Fruit fly (Drosophila melanogaster) whole organism, embryonic: ENCODE measurements around the gene Cyp4d1.
A peak's percentile ranks its signal among the peaks of the same experiment; 100 is the strongest.

Experiments
- Bdp1 ChIP-seq: fragments of 200-800 bp; sonication (Bioruptor generic); optimal IDR thresholded peaks from 3 replicates; lab custom pipeline; 2016; ENCODE audit warnings: missing biosample characterization, missing genetic modification characterization
- CG10366 ChIP-seq: fragments of 200-800 bp; sonication (Bioruptor generic); IDR thresholded peaks from 2 replicates; pipeline ENCODE4 v1.3.6; 2022; ENCODE audit warnings: missing biosample characterization, missing genetic modification characterization
- CG12744 ChIP-seq: fragments of 200-800 bp; sonication (Bioruptor generic); optimal IDR thresholded peaks from 2 replicates; lab custom pipeline; 2016; ENCODE audit warnings: missing biosample characterization, missing genetic modification characterization
- CG15269 ChIP-seq: fragments of 200-800 bp; sonication (Bioruptor generic); optimal IDR thresholded peaks from 2 replicates; lab custom pipeline; 2018; ENCODE audit warnings: missing biosample characterization, mild to moderate bottlenecking, missing genetic modification characterization, moderate library complexity
- CG17829 ChIP-seq: fragments of 200-800 bp; optimal IDR thresholded peaks from 2 replicates; lab custom pipeline; 2019; ENCODE audit warnings: missing biosample characterization, mild to moderate bottlenecking, missing genetic modification characterization, moderate library complexity
- CG1832 ChIP-seq: fragments of 200-800 bp; sonication (Bioruptor generic); optimal IDR thresholded peaks from 2 replicates; lab custom pipeline; 2017; ENCODE audit warnings: missing biosample characterization, mild to moderate bottlenecking, missing genetic modification characterization, inconsistent platforms
- CG2120 ChIP-seq: fragments of 200-800 bp; sonication (Bioruptor generic); optimal IDR thresholded peaks from 3 replicates; lab custom pipeline; 2016; ENCODE audit warnings: missing biosample characterization, missing genetic modification characterization
- CG2875 ChIP-seq: fragments of 200-800 bp; sonication (Bioruptor generic); optimal IDR thresholded peaks from 2 replicates; lab custom pipeline; 2017; ENCODE audit warnings: missing biosample characterization, mild to moderate bottlenecking, missing genetic modification characterization, missing genetic modification reagents
- CG33557 ChIP-seq: fragments of 200-800 bp; sonication (Bioruptor generic); optimal IDR thresholded peaks from 2 replicates; lab custom pipeline; 2019; ENCODE audit warnings: missing biosample characterization, mild to moderate bottlenecking, missing genetic modification characterization, moderate library complexity
- CG3726 ChIP-seq: fragments of 200-800 bp; sonication (Bioruptor generic); IDR thresholded peaks from 3 replicates; pipeline ENCODE4, ENCODE4 v1.3.6; 2022; ENCODE audit warnings: missing biosample characterization, missing genetic modification characterization
- CG3847 ChIP-seq: fragments of 200-800 bp; sonication (Bioruptor generic); IDR thresholded peaks from 2 replicates; pipeline ENCODE4 v1.3.6; 2022; ENCODE audit warnings: missing biosample characterization, missing genetic modification characterization
- CG4820 ChIP-seq: fragments of 200-800 bp; sonication (Bioruptor generic); optimal IDR thresholded peaks from 3 replicates; lab custom pipeline; 2016; ENCODE audit warnings: missing biosample characterization, missing genetic modification characterization
- CG6654 ChIP-seq: fragments of 200-800 bp; sonication (Bioruptor generic); optimal IDR thresholded peaks from 2 replicates; lab custom pipeline; 2017; ENCODE audit warnings: missing biosample characterization, mild to moderate bottlenecking, missing genetic modification characterization
- CG6683 ChIP-seq: fragments of 200-800 bp; sonication (Bioruptor generic); optimal IDR thresholded peaks from 2 replicates; lab custom pipeline; 2017; ENCODE audit warnings: missing biosample characterization, mild to moderate bottlenecking, missing genetic modification characterization, missing genetic modification reagents
- CG6689 ChIP-seq: fragments of 200-800 bp; sonication (Bioruptor generic); IDR thresholded peaks from 2 replicates; pipeline ENCODE4 v1.3.6; 2022; ENCODE audit warnings: missing biosample characterization, missing genetic modification characterization
- CG7271 ChIP-seq: fragments of 200-800 bp; sonication (Bioruptor generic); optimal IDR thresholded peaks from 2 replicates; lab custom pipeline; 2018; ENCODE audit warnings: missing biosample characterization, mild to moderate bottlenecking, missing genetic modification characterization, moderate library complexity
- CG9817 ChIP-seq: fragments of 200-800 bp; sonication (Bioruptor generic); optimal IDR thresholded peaks from 2 replicates; lab custom pipeline; 2018; ENCODE audit warnings: missing biosample characterization, mild to moderate bottlenecking, missing genetic modification characterization, moderate library complexity
- Dp ChIP-seq: fragments of 200-800 bp; sonication (Bioruptor generic); optimal IDR thresholded peaks from 2 replicates; lab custom pipeline; 2018; ENCODE audit warnings: missing biosample characterization, mild to moderate bottlenecking, missing genetic modification characterization, moderate library complexity
- Eip74EF ChIP-seq, 2 experiments: fragments of 200-800 bp in 1 of 2; fragments of >200 bp in 1 of 2; sonication (Bioruptor generic) in 1 of 2; optimal IDR thresholded peaks; 2 replicates each; lab custom pipeline; 2017 to 2019; ENCODE audit warnings: missing biosample characterization in 2 of 2, missing genetic modification characterization in 2 of 2, mild to moderate bottlenecking in 1 of 2, moderate library complexity in 1 of 2
- Ets97D ChIP-seq: fragments of 200-800 bp; sonication (Bioruptor generic); optimal IDR thresholded peaks from 3 replicates; lab custom pipeline; 2016; ENCODE audit warnings: missing biosample characterization, missing genetic modification characterization
- Hr39 ChIP-seq: fragments of >200 bp; optimal IDR thresholded peaks from 2 replicates; lab custom pipeline; 2017
- Hr51 ChIP-seq, 2 experiments: fragments of 200-800 bp; sonication (Bioruptor generic); optimal IDR thresholded peaks; 2 replicates in 1 of 2; 3 replicates in 1 of 2; lab custom pipeline; 2016 to 2018; ENCODE audit warnings: missing biosample characterization in 2 of 2, missing genetic modification characterization in 2 of 2, mild to moderate bottlenecking in 1 of 2, moderate library complexity in 1 of 2
- Myb ChIP-seq: fragments of 200-800 bp; sonication (Bioruptor generic); optimal IDR thresholded peaks from 2 replicates; lab custom pipeline; 2016; ENCODE audit warnings: missing biosample characterization, missing genetic modification characterization
- Rfx ChIP-seq: fragments of 200-800 bp; sonication (Bioruptor generic); IDR thresholded peaks from 2 replicates; pipeline ENCODE4 v1.3.6; 2022; ENCODE audit warnings: missing biosample characterization, missing genetic modification characterization
- YL-1 ChIP-seq: fragments of 200-800 bp; sonication (Bioruptor generic); optimal IDR thresholded peaks from 3 replicates; lab custom pipeline; 2017; ENCODE audit warnings: missing biosample characterization, mild to moderate bottlenecking, missing genetic modification characterization
- amos ChIP-seq: fragments of 200-800 bp; sonication (Bioruptor generic); IDR thresholded peaks from 2 replicates; pipeline ENCODE4 v1.3.6; 2022; ENCODE audit warnings: missing biosample characterization, missing genetic modification characterization; ENCODE audit not compliant: partially characterized antibody
- ara ChIP-seq: fragments of 200-800 bp; sonication (Bioruptor generic); IDR thresholded peaks from 2 replicates; pipeline ENCODE4 v1.3.6; 2022; ENCODE audit warnings: missing biosample characterization, missing genetic modification characterization
- ase ChIP-seq: fragments of 200-800 bp; sonication (Bioruptor generic); IDR thresholded peaks from 3 replicates; pipeline ENCODE4 v1.3.6; 2022; ENCODE audit warnings: missing biosample characterization, missing genetic modification characterization
- bsh ChIP-seq, 2 experiments: fragments of 200-800 bp; sonication (Bioruptor generic); optimal IDR thresholded peaks; 2 replicates each; lab custom pipeline; 2017 to 2018; ENCODE audit warnings: mild to moderate bottlenecking in 2 of 2, missing biosample characterization in 2 of 2, missing genetic modification characterization in 2 of 2, moderate library complexity in 1 of 2
- caup ChIP-seq: fragments of 200-800 bp; sonication (Bioruptor generic); optimal IDR thresholded peaks from 3 replicates; lab custom pipeline; 2017; ENCODE audit warnings: missing biosample characterization, mild to moderate bottlenecking, missing genetic modification characterization, moderate library complexity; ENCODE audit not compliant: severe bottlenecking
- crol ChIP-seq: fragments of 200-800 bp; sonication (Bioruptor generic); IDR thresholded peaks from 2 replicates; pipeline ENCODE4 v1.3.6; 2022; ENCODE audit warnings: missing biosample characterization, missing genetic modification characterization
- dan ChIP-seq: fragments of 200-800 bp; sonication (Bioruptor generic); IDR thresholded peaks from 2 replicates; pipeline ENCODE4 v1.3.6; 2022; ENCODE audit warnings: missing biosample characterization, missing genetic modification characterization
- esg ChIP-seq: fragments of 200-800 bp; sonication (Bioruptor generic); conservative IDR thresholded peaks from 2 replicates; pipeline ENCODE4 v1.3.6; 2022; ENCODE audit warnings: missing biosample characterization, missing genetic modification characterization
- fd64A ChIP-seq: fragments of 200-800 bp; sonication (Bioruptor generic); optimal IDR thresholded peaks from 3 replicates; lab custom pipeline; 2018; ENCODE audit warnings: missing biosample characterization, mild to moderate bottlenecking, missing genetic modification characterization
- fu2 ChIP-seq: fragments of 200-800 bp; sonication (Bioruptor generic); optimal IDR thresholded peaks from 2 replicates; lab custom pipeline; 2016; ENCODE audit warnings: missing biosample characterization, missing genetic modification characterization
- kni ChIP-seq: fragments of 200-800 bp; sonication (Bioruptor generic); optimal IDR thresholded peaks from 3 replicates; lab custom pipeline; 2017; ENCODE audit warnings: mild to moderate bottlenecking, missing biosample characterization, missing genetic modification reagents, missing genetic modification characterization
- lab ChIP-seq: fragments of 200-800 bp; sonication (Bioruptor generic); optimal IDR thresholded peaks from 3 replicates; lab custom pipeline; 2017; ENCODE audit warnings: missing biosample characterization, missing genetic modification characterization, mild to moderate bottlenecking, moderate library complexity, missing genetic modification reagents
- lilli ChIP-seq: fragments of 200-800 bp; sonication (Bioruptor generic); optimal IDR thresholded peaks from 3 replicates; lab custom pipeline; 2016; ENCODE audit warnings: missing biosample characterization, missing genetic modification characterization
- mam ChIP-seq: fragments of 200-800 bp; sonication (Bioruptor generic); optimal IDR thresholded peaks from 3 replicates; lab custom pipeline; 2016; ENCODE audit warnings: missing biosample characterization, missing genetic modification characterization
- pb ChIP-seq: fragments of 200-800 bp; sonication (Bioruptor generic); optimal IDR thresholded peaks from 3 replicates; lab custom pipeline; 2016; ENCODE audit warnings: missing biosample characterization, missing genetic modification characterization
- pita ChIP-seq: fragments of 200-800 bp; sonication (Bioruptor generic); optimal IDR thresholded peaks from 2 replicates; lab custom pipeline; 2017; ENCODE audit warnings: missing biosample characterization, mild to moderate bottlenecking, missing genetic modification characterization
- pzg ChIP-seq: fragments of 200-800 bp; sonication (Bioruptor generic); optimal IDR thresholded peaks from 3 replicates; lab custom pipeline; 2018; ENCODE audit warnings: missing biosample characterization, mild to moderate bottlenecking, missing genetic modification characterization, moderate library complexity
- row ChIP-seq: fragments of 200-800 bp; sonication (Bioruptor generic); IDR thresholded peaks from 3 replicates; pipeline ENCODE4 v1.3.6; 2022; ENCODE audit warnings: missing biosample characterization, missing genetic modification characterization
- tna ChIP-seq: fragments of 200-800 bp; sonication (Bioruptor generic); IDR thresholded peaks from 2 replicates; pipeline ENCODE4 v1.3.6; 2022; ENCODE audit warnings: missing biosample characterization, missing genetic modification characterization; ENCODE audit not compliant: partially characterized antibody
- trem ChIP-seq: fragments of 200-800 bp; optimal IDR thresholded peaks from 3 replicates; lab custom pipeline; 2019; ENCODE audit warnings: missing biosample characterization, mild to moderate bottlenecking, missing genetic modification characterization, moderate library complexity
- trh ChIP-seq: fragments of 200-800 bp; sonication (Bioruptor generic); optimal IDR thresholded peaks from 2 replicates; lab custom pipeline; 2016; ENCODE audit warnings: missing biosample characterization, missing genetic modification characterization
- ttk ChIP-seq: fragments of 200-800 bp; sonication (Bioruptor generic); IDR thresholded peaks from 2 replicates; pipeline ENCODE4 v2.1.2; 2022; ENCODE audit warnings: missing biosample characterization, missing genetic modification characterization
- tx ChIP-seq: fragments of 200-800 bp; sonication (Bioruptor generic); optimal IDR thresholded peaks from 2 replicates; lab custom pipeline; 2016; ENCODE audit warnings: missing biosample characterization, missing genetic modification characterization
- vvl ChIP-seq: fragments of 200-800 bp; sonication (Bioruptor generic); IDR thresholded peaks from 2 replicates; pipeline ENCODE4 v1.3.6; 2022; ENCODE audit warnings: missing biosample characterization, missing genetic modification characterization
- zfh2 ChIP-seq: fragments of 200-800 bp; sonication (Bioruptor generic); optimal IDR thresholded peaks from 2 replicates; lab custom pipeline; 2016; ENCODE audit warnings: missing biosample characterization, missing genetic modification characterization

Cyp4d1 gene

DNA sequence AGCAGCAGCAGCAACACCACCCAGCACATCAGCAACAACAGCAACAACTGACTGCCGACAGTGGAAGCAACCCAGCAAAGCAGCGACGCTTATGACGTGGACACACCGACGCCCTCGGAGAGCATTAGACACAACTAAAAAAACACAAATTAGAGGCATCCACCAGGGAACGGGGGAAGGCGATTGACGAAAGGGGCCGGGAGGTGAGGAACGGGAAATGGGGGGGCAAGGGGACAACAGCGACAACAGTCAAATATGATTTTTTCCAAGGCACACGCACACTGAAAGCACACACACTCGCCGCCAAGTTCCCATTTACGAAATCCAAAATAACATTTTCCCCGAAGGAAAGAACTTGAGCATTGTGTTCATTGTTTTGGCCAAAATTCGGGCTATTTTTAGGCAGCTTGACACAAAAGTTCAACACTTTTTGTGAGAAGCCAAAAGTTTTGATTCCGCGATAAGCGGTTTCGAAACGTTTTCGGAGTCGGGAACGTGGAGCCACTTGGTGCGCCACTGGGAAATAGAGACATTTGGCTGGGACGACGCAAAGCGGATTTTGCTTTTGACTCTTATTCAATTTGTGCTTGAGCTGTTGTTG, 46.8 kb upstream of the Cyp4d1 start (continued):
- TF ChIP-seq bsh (GFP tag; optimal IDR thresholded peaks at IDR 0.05; lab: Kevin White, UChicago): peak in 1 of 2 experiments; percentile 2
- no peak for TF ChIP-seq CG1832 (GFP tag; lab: Kevin White, UChicago)
- TF ChIP-seq Hr39: no peak
- no peak for TF ChIP-seq lab (GFP tag; lab: Kevin White, UChicago)
- TF ChIP-seq crol: peak; percentile 91
- no peak for TF ChIP-seq YL-1 (GFP tag; lab: Kevin White, UChicago)
- TF ChIP-seq Myb (GFP tag; lab: Kevin White, UChicago): no peak
- peak; percentile 23 for TF ChIP-seq CG2120
- peak; percentile 20; the same call in 1 of the 2 replicates for TF ChIP-seq CG10366 (GFP tag; lab: Robert Waterston, UW)
- TF ChIP-seq CG9817 (tag; lab: Kevin White, UChicago): peak; percentile 14
- 0 out of 2 replicates have a peak, but pooled peaks have one; percentile 30 for TF ChIP-seq CG3847 (GFP tag; lab: Robert Waterston, UW)
- peak; percentile 62 for TF ChIP-seq row
- no peak for TF ChIP-seq Bdp1 (GFP tag; lab: Kevin White, UChicago)
- no peak for TF ChIP-seq CG7271 (tag; lab: Kevin White, UChicago)
- TF ChIP-seq kni (GFP tag; lab: Kevin White, UChicago): no peak
- no peak for TF ChIP-seq fd64A
- no peak for TF ChIP-seq CG33557
- TF ChIP-seq vvl (GFP tag; lab: Robert Waterston, UW): 0 out of 2 replicates have a peak, but pooled peaks have one; percentile 25
- no peak for TF ChIP-seq pb (GFP tag; lab: Kevin White, UChicago)
- no peak for TF ChIP-seq fu2 (GFP tag; lab: Kevin White, UChicago)
- no peak for TF ChIP-seq amos (GFP tag; lab: Robert Waterston, UW)
- TF ChIP-seq Hr51 (GFP tag; optimal IDR thresholded peaks at IDR 0.05; lab: Kevin White, UChicago): peak in 1 of 2 experiments; percentile 11
- TF ChIP-seq caup: no peak
- no peak for TF ChIP-seq Eip74EF (GFP tag; optimal IDR thresholded peaks at IDR 0.05; lab: Kevin White, UChicago)
- no peak for TF ChIP-seq Dp (GFP tag; lab: Kevin White, UChicago)
- TF ChIP-seq CG3726 (GFP tag; lab: Robert Waterston, UW): no peak
- peak; percentile 13 for TF ChIP-seq lilli (GFP tag; lab: Kevin White, UChicago)
- TF ChIP-seq CG15269 (tag; lab: Kevin White, UChicago): no peak
- peak; percentile 67 for TF ChIP-seq Rfx (GFP tag; lab: Robert Waterston, UW)
- no peak for TF ChIP-seq tna
- TF ChIP-seq pzg: no peak
- no peak for TF ChIP-seq CG12744 (GFP tag; lab: Kevin White, UChicago)
- TF ChIP-seq trem: no peak
- peak; percentile 41; the same call in 1 of the 2 replicates for TF ChIP-seq ara
- TF ChIP-seq CG2875 (GFP tag; lab: Kevin White, UChicago): no peak
- no peak for TF ChIP-seq CG6683
- TF ChIP-seq ase (GFP tag; lab: Robert Waterston, UW): no peak
- TF ChIP-seq dan: no peak
- no peak for TF ChIP-seq ttk (GFP tag; lab: Robert Waterston, UW)
- no peak for TF ChIP-seq CG6654 (GFP tag; lab: Kevin White, UChicago)
- no peak for TF ChIP-seq CG4820 (GFP tag; lab: Kevin White, UChicago)
- no peak for TF ChIP-seq CG17829 (tag; lab: Kevin White, UChicago)
- TF ChIP-seq esg (GFP tag; lab: Robert Waterston, UW): no peak; the same call in 1 of the 2 replicates
- TF ChIP-seq Ets97D: no peak
- peak; percentile 15 for TF ChIP-seq zfh2
- no peak for TF ChIP-seq tx (GFP tag; lab: Kevin White, UChicago)
- no peak for TF ChIP-seq CG6689 (GFP tag; lab: Robert Waterston, UW)
- no peak for TF ChIP-seq pita (GFP tag; lab: Kevin White, UChicago)
- TF ChIP-seq trh (GFP tag; lab: Kevin White, UChicago): no peak
- peak; percentile 17 for TF ChIP-seq mam (GFP tag; lab: Kevin White, UChicago)
